Worm (Caenorhabditis elegans) whole organism, L3 larva: ENCODE data around the gene fbxa-38.
"Not testable (repeated sequence)": the region's sequence is repeated elsewhere in the genome, so short reads cannot be mapped to it uniquely, and the experiment has no call there.

Experiments
- R02D3.7 ChIP-seq: fragments of 150-350 bp; optimal IDR thresholded peaks from 2 replicates; lab custom pipeline; 2014; ENCODE audit warnings: missing biosample characterization, missing genetic modification characterization
- ama-1 ChIP-seq: fragments of 150-350 bp; optimal IDR thresholded peaks from 2 replicates; lab custom pipeline; 2018
- nhr-28 ChIP-seq: fragments of 150-350 bp; optimal IDR thresholded peaks from 2 replicates; lab custom pipeline; 2014; ENCODE audit warnings: missing biosample characterization, missing genetic modification characterization

- TF ChIP-seq ama-1; nhr-28 (tag; lab: Kevin White, UChicago); R02D3.7: not testable (repeated sequence)
Observed at ce11 chrIII:2261353-2261752, 36.9 kb downstream of the fbxa-38 start, which contains the start of gene fbxa-42.
